Worm (Caenorhabditis elegans) whole organism, L2 larva: Measurements from ENCODE around the gene C01G5.3.

Experiments
- C34F6.9 ChIP-seq: fragments of 150-350 bp; optimal IDR thresholded peaks from 2 replicates; lab custom pipeline; 2014; ENCODE audit warnings: missing biosample characterization, missing genetic modification characterization
- F13H6.1 ChIP-seq: sonication (generic microtip); optimal IDR thresholded peaks from 2 replicates; lab custom pipeline; 2016; ENCODE audit warnings: missing genetic modification characterization, missing compliant biosample characterization
- R02D3.7 ChIP-seq: fragments of 150-350 bp; optimal IDR thresholded peaks from 2 replicates; lab custom pipeline; 2014; ENCODE audit warnings: missing biosample characterization, missing genetic modification characterization
- Y55F3AM.14 ChIP-seq: fragments of 200-800 bp; sonication (Bioruptor generic); optimal IDR thresholded peaks from 2 replicates; lab custom pipeline; 2018; ENCODE audit warnings: mild to moderate bottlenecking, missing genetic modification characterization, missing compliant biosample characterization
- ZK546.5 ChIP-seq: sonication (generic microtip); optimal IDR thresholded peaks from 2 replicates; lab custom pipeline; 2017; ENCODE audit warnings: missing biosample characterization, missing genetic modification characterization
- alr-1 ChIP-seq: fragments of 150-350 bp; optimal IDR thresholded peaks from 2 replicates; lab custom pipeline; 2014; ENCODE audit warnings: missing biosample characterization, missing genetic modification characterization
- aly-2 ChIP-seq: fragments of 150-350 bp; optimal IDR thresholded peaks from 2 replicates; lab custom pipeline; 2014; ENCODE audit warnings: missing biosample characterization, missing genetic modification characterization
- blmp-1 ChIP-seq: sonication (generic microtip); optimal IDR thresholded peaks from 2 replicates; lab custom pipeline; 2017; ENCODE audit warnings: missing genetic modification characterization, mild to moderate bottlenecking, missing compliant biosample characterization, antibody characterized with exemption, moderate library complexity; ENCODE audit not compliant: insufficient read depth
- ceh-16 ChIP-seq: fragments of 150-350 bp; optimal IDR thresholded peaks from 2 replicates; lab custom pipeline; 2014; ENCODE audit warnings: missing biosample characterization, missing genetic modification characterization
- ceh-82 ChIP-seq: fragments of 150-350 bp; optimal IDR thresholded peaks from 2 replicates; lab custom pipeline; 2014; ENCODE audit warnings: missing biosample characterization, missing genetic modification characterization
- crh-2 ChIP-seq: sonication (generic microtip); optimal IDR thresholded peaks from 2 replicates; lab custom pipeline; 2017; ENCODE audit warnings: missing biosample characterization, missing genetic modification characterization
- dmd-4 ChIP-seq: sonication (generic microtip); optimal IDR thresholded peaks from 2 replicates; lab custom pipeline; 2017; ENCODE audit warnings: missing biosample characterization, missing genetic modification characterization
- egl-27 ChIP-seq: sonication (generic microtip); optimal IDR thresholded peaks from 3 replicates; lab custom pipeline; 2017; ENCODE audit warnings: missing biosample characterization, missing genetic modification reagents, missing genetic modification characterization
- elt-1 ChIP-seq: fragments of 150-350 bp; optimal IDR thresholded peaks from 2 replicates; lab custom pipeline; 2014; ENCODE audit warnings: missing biosample characterization, missing genetic modification characterization
- elt-3 ChIP-seq: sonication (generic microtip); optimal IDR thresholded peaks from 2 replicates; lab custom pipeline; 2017; ENCODE audit warnings: missing biosample characterization, missing genetic modification characterization
- fos-1 ChIP-seq: fragments of 150-350 bp; optimal IDR thresholded peaks from 2 replicates; lab custom pipeline; 2014; ENCODE audit warnings: missing biosample characterization, missing genetic modification characterization
- gmeb-1 ChIP-seq: fragments of 150-350 bp; optimal IDR thresholded peaks from 2 replicates; lab custom pipeline; 2014; ENCODE audit warnings: missing biosample characterization, missing genetic modification characterization
- lin-11 ChIP-seq: fragments of 150-350 bp; sonication (generic microtip); optimal IDR thresholded peaks from 2 replicates; lab custom pipeline; 2014; ENCODE audit warnings: missing biosample characterization, missing genetic modification characterization, inconsistent platforms, mixed read lengths
- lin-13 ChIP-seq: fragments of 150-350 bp; optimal IDR thresholded peaks from 2 replicates; lab custom pipeline; 2014; ENCODE audit warnings: missing biosample characterization, missing genetic modification reagents, missing genetic modification characterization
- lin-39 ChIP-seq: fragments of 150-350 bp; optimal IDR thresholded peaks from 2 replicates; lab custom pipeline; 2014; ENCODE audit warnings: missing biosample characterization, missing genetic modification reagents, missing genetic modification characterization
- lsy-2 ChIP-seq, 2 experiments: fragments of 150-350 bp in 1 of 2; sonication (generic microtip) in 1 of 2; optimal IDR thresholded peaks; 2 replicates each; lab custom pipeline; 2014 to 2017; ENCODE audit warnings: missing biosample characterization in 2 of 2, missing genetic modification characterization in 2 of 2
- mab-5 ChIP-seq: fragments of 150-350 bp; optimal IDR thresholded peaks from 2 replicates; lab custom pipeline; 2014; ENCODE audit warnings: missing biosample characterization, missing genetic modification characterization
- mbf-1 ChIP-seq: sonication (generic microtip); optimal IDR thresholded peaks from 2 replicates; lab custom pipeline; 2017; ENCODE audit warnings: missing biosample characterization, missing genetic modification characterization
- mdl-1 ChIP-seq, 2 experiments: fragments of 150-350 bp in 1 of 2; sonication (generic microtip) in 1 of 2; optimal IDR thresholded peaks; 2 replicates each; lab custom pipeline; 2017; ENCODE audit warnings: missing biosample characterization in 2 of 2, missing genetic modification characterization in 2 of 2
- nhr-10 ChIP-seq: sonication (generic microtip); optimal IDR thresholded peaks from 2 replicates; lab custom pipeline; 2017; ENCODE audit warnings: missing biosample characterization, missing genetic modification characterization
- nhr-11 ChIP-seq: fragments of 150-350 bp; optimal IDR thresholded peaks from 2 replicates; lab custom pipeline; 2014; ENCODE audit warnings: missing biosample characterization, missing genetic modification characterization
- nhr-129 ChIP-seq: fragments of 150-350 bp; optimal IDR thresholded peaks from 2 replicates; lab custom pipeline; 2014; ENCODE audit warnings: missing biosample characterization, missing genetic modification characterization
- nhr-21 ChIP-seq: fragments of 150-350 bp; optimal IDR thresholded peaks from 2 replicates; lab custom pipeline; 2014; ENCODE audit warnings: missing biosample characterization, missing genetic modification characterization
- nhr-23 ChIP-seq: fragments of 150-350 bp; optimal IDR thresholded peaks from 2 replicates; lab custom pipeline; 2014; ENCODE audit warnings: missing biosample characterization, missing genetic modification reagents, missing genetic modification characterization
- nhr-237 ChIP-seq: fragments of 150-350 bp; optimal IDR thresholded peaks from 2 replicates; lab custom pipeline; 2014; ENCODE audit warnings: missing biosample characterization, missing genetic modification characterization
- nhr-25 ChIP-seq: fragments of 150-350 bp; sonication (generic microtip); optimal IDR thresholded peaks from 3 replicates; lab custom pipeline; 2014; ENCODE audit warnings: missing biosample characterization, missing genetic modification characterization
- nhr-6 ChIP-seq: fragments of 150-350 bp; optimal IDR thresholded peaks from 2 replicates; lab custom pipeline; 2014; ENCODE audit warnings: missing biosample characterization, missing genetic modification characterization
- nhr-77 ChIP-seq: fragments of 150-350 bp; optimal IDR thresholded peaks from 2 replicates; lab custom pipeline; 2014; ENCODE audit warnings: missing biosample characterization, missing genetic modification characterization
- peb-1 ChIP-seq: fragments of 150-350 bp; optimal IDR thresholded peaks from 2 replicates; lab custom pipeline; 2014; ENCODE audit warnings: missing biosample characterization, missing genetic modification characterization
- sem-4 ChIP-seq: fragments of 150-350 bp; optimal IDR thresholded peaks from 2 replicates; lab custom pipeline; 2014; ENCODE audit warnings: missing biosample characterization, missing genetic modification reagents, missing genetic modification characterization
- skn-1 ChIP-seq: sonication (generic microtip); optimal IDR thresholded peaks from 2 replicates; lab custom pipeline; 2017; ENCODE audit warnings: missing biosample characterization, missing genetic modification characterization
- sma-3 ChIP-seq: sonication (generic microtip); optimal IDR thresholded peaks from 2 replicates; lab custom pipeline; 2016; ENCODE audit warnings: missing genetic modification reagents, missing genetic modification characterization, missing compliant biosample characterization
- sma-9 ChIP-seq, 2 experiments: fragments of 150-350 bp in 1 of 2; sonication (generic microtip) in 1 of 2; optimal IDR thresholded peaks; 2 replicates each; lab custom pipeline; 2014 to 2016; ENCODE audit warnings: missing genetic modification characterization in 2 of 2, mild to moderate bottlenecking in 1 of 2, missing biosample characterization in 1 of 2, missing compliant biosample characterization in 1 of 2, missing genetic modification reagents in 1 of 2, moderate library complexity in 1 of 2
- snpc-4 ChIP-seq: fragments of 150-350 bp; optimal IDR thresholded peaks from 2 replicates; lab custom pipeline; 2014; ENCODE audit warnings: missing biosample characterization, missing genetic modification characterization
- unc-39 ChIP-seq: fragments of 150-350 bp; optimal IDR thresholded peaks from 2 replicates; lab custom pipeline; 2014; ENCODE audit warnings: missing biosample characterization, missing genetic modification characterization
- unc-55 ChIP-seq: fragments of 150-350 bp; sonication (generic microtip); optimal IDR thresholded peaks from 3 replicates; lab custom pipeline; 2014; ENCODE audit warnings: missing biosample characterization, missing genetic modification reagents, missing genetic modification characterization
- unc-62 ChIP-seq: fragments of 150-350 bp; optimal IDR thresholded peaks from 2 replicates; lab custom pipeline; 2014; ENCODE audit warnings: missing biosample characterization, missing genetic modification reagents, missing genetic modification characterization
- zag-1 ChIP-seq: fragments of 150-350 bp; optimal IDR thresholded peaks from 2 replicates; lab custom pipeline; 2014; ENCODE audit warnings: missing biosample characterization, missing genetic modification characterization
- ztf-1 ChIP-seq: fragments of 200-800 bp; sonication (Bioruptor generic); conservative IDR thresholded peaks from 2 replicates; pipeline ENCODE4 v1.3.6; 2022; ENCODE audit warnings: missing genetic modification characterization, missing compliant biosample characterization
- ztf-11 ChIP-seq: sonication (generic microtip); optimal IDR thresholded peaks from 2 replicates; lab custom pipeline; 2017; ENCODE audit warnings: missing biosample characterization, missing genetic modification characterization
- ztf-4 ChIP-seq: fragments of 150-350 bp; optimal IDR thresholded peaks from 2 replicates; lab custom pipeline; 2014; ENCODE audit warnings: missing biosample characterization, missing genetic modification characterization

The C01G5.3 gene

ce11 chrIV:6574343-6574742, 38.3 kb downstream of the C01G5.3 start:
- TF ChIP-seq C34F6.9 (tag; lab: Kevin White, UChicago) (peak; percentile 12), fos-1 (tag; lab: Kevin White, UChicago) (peak; percentile 42), elt-3 (tag; lab: Kevin White, UChicago) (no peak)

ce11 chrIV:6575959-6576727, 40.1 kb downstream of the C01G5.3 start:
- no peak for TF ChIP-seq nhr-11
- no peak for TF ChIP-seq ztf-11 (tag; lab: Kevin White, UChicago)
- no peak for TF ChIP-seq sma-3 (GFP tag; lab: Kevin White, UChicago)
- no peak for TF ChIP-seq mab-5 (tag; lab: Kevin White, UChicago)
- no peak for TF ChIP-seq lin-39 (tag; lab: Kevin White, UChicago)
- TF ChIP-seq ceh-82 (tag; lab: Kevin White, UChicago) = no peak
- no peak for TF ChIP-seq mbf-1 (tag; lab: Kevin White, UChicago)
- peak; percentile 2 for TF ChIP-seq gmeb-1 (tag; lab: Kevin White, UChicago)
- peak; percentile 30 for TF ChIP-seq crh-2 (tag; lab: Kevin White, UChicago)
- no peak for TF ChIP-seq fos-1 (tag; lab: Kevin White, UChicago)
- peak; percentile 26 for TF ChIP-seq nhr-129 (tag; lab: Kevin White, UChicago)
- TF ChIP-seq nhr-10 (tag; lab: Kevin White, UChicago) = no peak
- no peak for TF ChIP-seq sma-9 (GFP tag; optimal IDR thresholded peaks at IDR 0.05; lab: Kevin White, UChicago)
- TF ChIP-seq sma-9 (tag; optimal IDR thresholded peaks at IDR 0.05; lab: Kevin White, UChicago) = no peak

- TF ChIP-seq nhr-21 (tag; lab: Kevin White, UChicago) = peak; percentile 13
- TF ChIP-seq nhr-237 (tag; lab: Kevin White, UChicago) = no peak
- no peak for TF ChIP-seq unc-62 (GFP tag; lab: Kevin White, UChicago)
- TF ChIP-seq skn-1 (tag; lab: Kevin White, UChicago) = no peak
- TF ChIP-seq ZK546.5 (tag; lab: Kevin White, UChicago) = no peak
- TF ChIP-seq mab-5 (tag; lab: Kevin White, UChicago) = no peak
- TF ChIP-seq aly-2 (tag; lab: Kevin White, UChicago) = no peak
- no peak for TF ChIP-seq ztf-11 (tag; lab: Kevin White, UChicago)
- no peak for TF ChIP-seq alr-1 (tag; lab: Kevin White, UChicago)
- TF ChIP-seq nhr-129 (tag; lab: Kevin White, UChicago) = peak; percentile 50
- peak; percentile 57 for TF ChIP-seq egl-27
- no peak for TF ChIP-seq elt-1
- TF ChIP-seq elt-3 (tag; lab: Kevin White, UChicago) = no peak
- no peak for TF ChIP-seq dmd-4 (tag; lab: Kevin White, UChicago)
- TF ChIP-seq ceh-16 (tag; lab: Kevin White, UChicago) = no peak
- TF ChIP-seq gmeb-1 (tag; lab: Kevin White, UChicago) = peak; percentile 51
- TF ChIP-seq lin-13 (GFP tag; lab: Kevin White, UChicago) = peak; percentile 24
- TF ChIP-seq ceh-82 (tag; lab: Kevin White, UChicago) = no peak
- TF ChIP-seq snpc-4 (tag; lab: Kevin White, UChicago) = no peak
- TF ChIP-seq crh-2 (tag; lab: Kevin White, UChicago) = peak; percentile 56
- peak; percentile 80 for TF ChIP-seq F13H6.1 (tag; lab: Kevin White, UChicago)
- peak; percentile 59 for TF ChIP-seq sma-9 (GFP tag; optimal IDR thresholded peaks at IDR 0.05; lab: Kevin White, UChicago)
- TF ChIP-seq sma-9 (tag; optimal IDR thresholded peaks at IDR 0.05; lab: Kevin White, UChicago) = no peak
- no peak for TF ChIP-seq zag-1
- TF ChIP-seq ztf-4 (tag; lab: Kevin White, UChicago) = no peak
- peak; percentile 40 for TF ChIP-seq C34F6.9 (tag; lab: Kevin White, UChicago)
- peak; percentile 17 for TF ChIP-seq fos-1 (tag; lab: Kevin White, UChicago)
- no peak for TF ChIP-seq lin-11 (tag; lab: Kevin White, UChicago)
- peak; percentile 59 for TF ChIP-seq sma-3 (GFP tag; lab: Kevin White, UChicago)
- TF ChIP-seq mdl-1 (tag; optimal IDR thresholded peaks at IDR 0.05; lab: Kevin White, UChicago) = no peak
- TF ChIP-seq nhr-25 (tag; lab: Kevin White, UChicago) = peak; percentile 59
- no peak for TF ChIP-seq mbf-1 (tag; lab: Kevin White, UChicago)
- TF ChIP-seq blmp-1 (tag; lab: Kevin White, UChicago) = peak; percentile 9
- no peak for TF ChIP-seq Y55F3AM.14
- no peak for TF ChIP-seq unc-39 (tag; lab: Kevin White, UChicago)
- no peak for TF ChIP-seq peb-1 (tag; lab: Kevin White, UChicago)
- no peak for TF ChIP-seq nhr-23 (tag; lab: Kevin White, UChicago)
- no peak for TF ChIP-seq lin-39 (tag; lab: Kevin White, UChicago)
- no peak for TF ChIP-seq nhr-11
- TF ChIP-seq ztf-1 (GFP tag; lab: Robert Waterston, UW) = no peak
- no peak for TF ChIP-seq R02D3.7
- TF ChIP-seq nhr-77 (tag; lab: Kevin White, UChicago) = no peak
- no peak for TF ChIP-seq sem-4 (tag; lab: Kevin White, UChicago)
- TF ChIP-seq unc-55 = peak; percentile 22
- TF ChIP-seq nhr-6 = no peak
- TF ChIP-seq lsy-2 (tag; optimal IDR thresholded peaks at IDR 0.05; lab: Kevin White, UChicago) = peak in 1 of 2 experiments; percentile 52
Measured at ce11 chrIV:6576728-6577101, 40.7 kb downstream of the C01G5.3 start.
